Fruit fly (Drosophila melanogaster): ENCODE data around the gene Zdhhc8.

DNA sequence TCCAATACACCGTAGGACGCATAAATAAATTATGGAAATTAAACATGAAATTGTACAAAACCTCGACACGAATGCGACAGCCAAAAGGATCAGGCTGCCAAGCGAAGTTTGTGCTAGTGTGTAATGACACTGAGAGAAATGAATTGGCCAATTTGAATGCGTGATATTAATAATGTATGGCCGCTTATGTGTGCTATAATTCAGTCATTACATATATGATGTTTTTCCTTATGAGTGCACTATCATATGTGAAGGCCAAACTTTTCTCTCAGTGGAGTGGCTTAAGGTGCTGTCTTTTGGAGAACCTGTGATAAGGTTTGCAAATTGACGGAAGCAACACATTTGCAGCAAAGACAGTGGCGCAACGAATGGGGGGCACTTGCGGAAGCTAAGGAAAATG, 43.8 kb upstream of the Zdhhc8 start:
- TF ChIP-seq CG8478 (optimal IDR thresholded peaks at IDR 0.05) (no peak), CTCF (optimal IDR thresholded peaks at IDR 0.05) (no peak)
